Worm (Caenorhabditis elegans) whole organism, young adult: ENCODE measurements around the gene ifd-1.

Experiments
- B0261.1 ChIP-seq: sonication (generic microtip); optimal IDR thresholded peaks from 2 replicates; lab custom pipeline; 2016; ENCODE audit warnings: mild to moderate bottlenecking, missing genetic modification characterization, moderate library complexity, missing compliant biosample characterization
- C06A6.2 ChIP-seq: fragments of 200-800 bp; sonication (Bioruptor generic); conservative IDR thresholded peaks from 2 replicates; pipeline ENCODE4 v1.3.6; 2022; ENCODE audit warnings: missing genetic modification characterization, missing compliant biosample characterization
- F57A8.1 ChIP-seq: fragments of 200-800 bp; sonication (Bioruptor generic); optimal IDR thresholded peaks from 2 replicates; lab custom pipeline; 2018; ENCODE audit warnings: mild to moderate bottlenecking, missing genetic modification characterization, moderate library complexity, missing compliant biosample characterization
- K11D2.4 ChIP-seq: fragments of 200-800 bp; sonication (Bioruptor generic); IDR thresholded peaks from 2 replicates; pipeline ENCODE4 v1.3.6; 2022; ENCODE audit warnings: missing genetic modification reagents, missing genetic modification characterization, missing compliant biosample characterization
- Y53G8AR.9 ChIP-seq: fragments of 200-800 bp; sonication (Bioruptor generic); conservative IDR thresholded peaks from 2 replicates; pipeline ENCODE4 v1.3.6; 2022; ENCODE audit warnings: missing genetic modification reagents, missing genetic modification characterization, missing compliant biosample characterization
- athp-1 ChIP-seq: sonication (generic microtip); optimal IDR thresholded peaks from 2 replicates; lab custom pipeline; 2017; ENCODE audit warnings: mild to moderate bottlenecking, missing genetic modification characterization, missing compliant biosample characterization
- cebp-1 ChIP-seq, 2 experiments: fragments of 200-800 bp in 1 of 2; sonication (Bioruptor generic) in 1 of 2; sonication (generic microtip) in 1 of 2; IDR thresholded peaks in 1 of 2; optimal IDR thresholded peaks in 1 of 2; 2 replicates each; pipeline versions ENCODE4 v1.3.6 to Lab custom; 2017 to 2022; ENCODE audit warnings: missing compliant biosample characterization in 2 of 2, missing genetic modification characterization in 2 of 2, mild to moderate bottlenecking in 1 of 2, missing genetic modification reagents in 1 of 2, moderate library complexity in 1 of 2
- cebp-2 ChIP-seq: fragments of 200-800 bp; sonication (Bioruptor generic); IDR thresholded peaks from 2 replicates; pipeline ENCODE4 v1.3.6; 2022; ENCODE audit warnings: missing genetic modification characterization, missing compliant biosample characterization
- ceh-27 ChIP-seq: fragments of 200-800 bp; sonication (Bioruptor generic); optimal IDR thresholded peaks from 2 replicates; lab custom pipeline; 2018; ENCODE audit warnings: mild to moderate bottlenecking, missing genetic modification characterization, moderate library complexity, missing compliant biosample characterization
- ceh-58 ChIP-seq: fragments of 200-800 bp; sonication (Bioruptor generic); IDR thresholded peaks from 2 replicates; pipeline ENCODE4 v1.3.6; 2022; ENCODE audit warnings: missing genetic modification characterization, missing compliant biosample characterization
- ceh-91 ChIP-seq: fragments of 200-800 bp; sonication (Bioruptor generic); IDR thresholded peaks from 2 replicates; pipeline ENCODE4 v1.3.6; 2022; ENCODE audit warnings: missing genetic modification reagents, missing genetic modification characterization, missing compliant biosample characterization
- chd-7 ChIP-seq: sonication (generic microtip); optimal IDR thresholded peaks from 2 replicates; lab custom pipeline; 2016; ENCODE audit warnings: mild to moderate bottlenecking, missing genetic modification characterization, moderate library complexity, missing compliant biosample characterization
- die-1 ChIP-seq: sonication (generic microtip); optimal IDR thresholded peaks from 2 replicates; lab custom pipeline; 2016; ENCODE audit warnings: missing genotype, mild to moderate bottlenecking, missing genetic modification characterization, missing compliant biosample characterization
- dox-1 ChIP-seq: fragments of 200-800 bp; sonication (Bioruptor generic); IDR thresholded peaks from 2 replicates; pipeline ENCODE4 v1.3.6; 2022; ENCODE audit warnings: missing genetic modification reagents, missing genetic modification characterization, missing compliant biosample characterization
- egrh-3 ChIP-seq: fragments of 200-800 bp; sonication (Bioruptor generic); IDR thresholded peaks from 2 replicates; pipeline ENCODE4 v1.3.6; 2022; ENCODE audit warnings: missing genetic modification reagents, missing genetic modification characterization, missing compliant biosample characterization
- ekl-4 ChIP-seq: fragments of 200-800 bp; sonication (Bioruptor generic); IDR thresholded peaks from 2 replicates; pipeline ENCODE4 v1.3.6; 2022; ENCODE audit warnings: missing genetic modification reagents, missing genetic modification characterization, missing compliant biosample characterization
- ets-4 ChIP-seq: fragments of 200-800 bp; sonication (Bioruptor generic); optimal IDR thresholded peaks from 2 replicates; lab custom pipeline; 2018; ENCODE audit warnings: mild to moderate bottlenecking, missing genetic modification characterization, missing compliant biosample characterization
- gei-17 ChIP-seq: fragments of 200-800 bp; sonication (Bioruptor generic); optimal IDR thresholded peaks from 2 replicates; lab custom pipeline; 2018; ENCODE audit warnings: mild to moderate bottlenecking, missing genetic modification characterization, missing compliant biosample characterization
- hlh-26 ChIP-seq: fragments of 200-800 bp; sonication (Bioruptor generic); conservative IDR thresholded peaks from 2 replicates; pipeline ENCODE4 v1.3.6; 2022; ENCODE audit warnings: missing genetic modification reagents, missing genetic modification characterization, missing compliant biosample characterization
- hmg-20 ChIP-seq: fragments of 200-800 bp; sonication (Bioruptor generic); IDR thresholded peaks from 2 replicates; pipeline ENCODE4 v1.3.6; 2022; ENCODE audit warnings: missing genetic modification reagents, missing genetic modification characterization, missing compliant biosample characterization
- let-526 ChIP-seq: fragments of 200-800 bp; sonication (Bioruptor generic); IDR thresholded peaks from 2 replicates; pipeline ENCODE4 v1.3.6; 2022; ENCODE audit warnings: missing genetic modification reagents, missing genetic modification characterization, missing compliant biosample characterization
- lin-26 ChIP-seq: fragments of 200-800 bp; sonication (Bioruptor generic); IDR thresholded peaks from 2 replicates; pipeline ENCODE4 v1.3.6; 2022; ENCODE audit warnings: missing genetic modification reagents, missing genetic modification characterization, missing compliant biosample characterization
- lin-40 ChIP-seq: sonication (generic microtip); optimal IDR thresholded peaks from 2 replicates; lab custom pipeline; 2016; ENCODE audit warnings: missing genetic modification characterization, mild to moderate bottlenecking, missing compliant biosample characterization, missing genotype, missing genetic modification reagents
- lin-54 ChIP-seq: fragments of 200-800 bp; sonication (Bioruptor generic); optimal IDR thresholded peaks from 2 replicates; lab custom pipeline; 2018; ENCODE audit warnings: mild to moderate bottlenecking, missing genetic modification characterization, missing compliant biosample characterization
- lsl-1 ChIP-seq: fragments of 200-800 bp; sonication (Bioruptor generic); optimal IDR thresholded peaks from 2 replicates; lab custom pipeline; 2018; ENCODE audit warnings: mild to moderate bottlenecking, missing genetic modification characterization, moderate library complexity, missing compliant biosample characterization
- madf-10 ChIP-seq: sonication (generic microtip); optimal IDR thresholded peaks from 2 replicates; lab custom pipeline; 2016; ENCODE audit warnings: mild to moderate bottlenecking, missing genetic modification characterization, missing compliant biosample characterization
- madf-3 ChIP-seq: fragments of 200-800 bp; sonication (Bioruptor generic); IDR thresholded peaks from 2 replicates; pipeline ENCODE4 v1.3.6; 2022; ENCODE audit warnings: missing genetic modification reagents, missing genetic modification characterization, missing compliant biosample characterization
- madf-6 ChIP-seq: fragments of 200-800 bp; sonication (Bioruptor generic); IDR thresholded peaks from 2 replicates; pipeline ENCODE4 v1.3.6; 2022; ENCODE audit warnings: missing genetic modification reagents, missing genetic modification characterization, missing compliant biosample characterization
- madf-8 ChIP-seq: fragments of 200-800 bp; sonication (Bioruptor generic); conservative IDR thresholded peaks from 2 replicates; pipeline ENCODE4 v1.3.6; 2022; ENCODE audit warnings: missing genetic modification reagents, missing genetic modification characterization, missing compliant biosample characterization
- mcd-1 ChIP-seq: fragments of 200-800 bp; sonication (Bioruptor generic); IDR thresholded peaks from 2 replicates; pipeline ENCODE4 v1.3.6; 2022; ENCODE audit warnings: missing genetic modification reagents, missing genetic modification characterization, missing compliant biosample characterization
- mel-28 ChIP-seq: sonication (generic microtip); optimal IDR thresholded peaks from 2 replicates; lab custom pipeline; 2016; ENCODE audit warnings: borderline replicate concordance, mild to moderate bottlenecking, missing genetic modification characterization, missing compliant biosample characterization
- nfya-2 ChIP-seq: fragments of 200-800 bp; sonication (Bioruptor generic); IDR thresholded peaks from 2 replicates; pipeline ENCODE4 v1.3.6; 2022; ENCODE audit warnings: missing genetic modification reagents, missing genetic modification characterization, missing compliant biosample characterization
- nhr-120 ChIP-seq: fragments of 200-800 bp; sonication (Bioruptor generic); IDR thresholded peaks from 2 replicates; pipeline ENCODE4 v1.3.6; 2022; ENCODE audit warnings: missing genetic modification characterization, missing compliant biosample characterization
- pbrm-1 ChIP-seq: fragments of 200-800 bp; sonication (Bioruptor generic); IDR thresholded peaks from 2 replicates; pipeline ENCODE4 v1.3.6; 2022; ENCODE audit warnings: missing genetic modification reagents, missing genetic modification characterization, missing compliant biosample characterization
- rcor-1 ChIP-seq: fragments of 200-800 bp; sonication (Bioruptor generic); IDR thresholded peaks from 2 replicates; pipeline ENCODE4 v1.3.6; 2022; ENCODE audit warnings: missing genetic modification reagents, missing genetic modification characterization, missing compliant biosample characterization
- rec-8 ChIP-seq, 2 experiments: sonication (generic microtip); optimal IDR thresholded peaks; 2 replicates each; lab custom pipeline; 2016; ENCODE audit warnings: mild to moderate bottlenecking in 2 of 2, missing genetic modification characterization in 2 of 2, missing genetic modification reagents in 2 of 2, missing genotype in 2 of 2, missing biosample characterization in 1 of 2, missing compliant biosample characterization in 1 of 2, moderate library complexity in 1 of 2
- rpc-1 ChIP-seq, 2 experiments: fragments of 150-350 bp in 1 of 2; sonication (generic microtip) in 1 of 2; optimal IDR thresholded peaks; 2 replicates each; lab custom pipeline; 2014 to 2018; ENCODE audit warnings: missing biosample characterization in 1 of 2, missing genetic modification characterization in 1 of 2, missing genetic modification reagents in 1 of 2, missing genotype in 1 of 2
- sea-2 ChIP-seq: fragments of 200-800 bp; sonication (Bioruptor generic); IDR thresholded peaks from 2 replicates; pipeline ENCODE4 v1.3.6; 2022; ENCODE audit warnings: missing genetic modification characterization, missing compliant biosample characterization
- snpc-1.1 ChIP-seq: sonication (generic microtip); optimal IDR thresholded peaks from 2 replicates; lab custom pipeline; 2017; ENCODE audit warnings: missing genetic modification characterization, mild to moderate bottlenecking, missing compliant biosample characterization, antibody characterized with exemption, moderate library complexity, missing genotype, missing genetic modification reagents; ENCODE audit not compliant: insufficient read depth
- snpc-4 ChIP-seq, 5 experiments: fragments of 150-350 bp in 1 of 5; sonication (generic microtip) in 4 of 5; optimal IDR thresholded peaks; 2 replicates each; lab custom pipeline; 2014 to 2018; ENCODE audit warnings: missing genetic modification characterization in 5 of 5, missing biosample characterization in 3 of 5, antibody characterized with exemption in 2 of 5, mild to moderate bottlenecking in 2 of 5, missing compliant biosample characterization in 2 of 5, missing genotype in 2 of 5, moderate library complexity in 2 of 5, missing genetic modification reagents in 1 of 5
- tlf-1 ChIP-seq: fragments of 200-800 bp; sonication (Bioruptor generic); optimal IDR thresholded peaks from 2 replicates; lab custom pipeline; 2018; ENCODE audit warnings: mild to moderate bottlenecking, missing genetic modification characterization, missing compliant biosample characterization
- zfh-2 ChIP-seq: fragments of 200-800 bp; sonication (Bioruptor generic); conservative IDR thresholded peaks from 2 replicates; pipeline ENCODE4 v1.3.6; 2022; ENCODE audit warnings: missing genetic modification reagents, missing genetic modification characterization, missing compliant biosample characterization
- ztf-22 ChIP-seq: fragments of 200-800 bp; sonication (Bioruptor generic); optimal IDR thresholded peaks from 2 replicates; lab custom pipeline; 2018; ENCODE audit warnings: mild to moderate bottlenecking, missing genetic modification characterization, moderate library complexity, missing compliant biosample characterization
- ztf-28 ChIP-seq: fragments of 200-800 bp; sonication (Bioruptor generic); IDR thresholded peaks from 2 replicates; pipeline ENCODE4 v1.3.6; 2022; ENCODE audit warnings: missing genetic modification reagents, missing genetic modification characterization, missing compliant biosample characterization

ifd-1 gene

DNA sequence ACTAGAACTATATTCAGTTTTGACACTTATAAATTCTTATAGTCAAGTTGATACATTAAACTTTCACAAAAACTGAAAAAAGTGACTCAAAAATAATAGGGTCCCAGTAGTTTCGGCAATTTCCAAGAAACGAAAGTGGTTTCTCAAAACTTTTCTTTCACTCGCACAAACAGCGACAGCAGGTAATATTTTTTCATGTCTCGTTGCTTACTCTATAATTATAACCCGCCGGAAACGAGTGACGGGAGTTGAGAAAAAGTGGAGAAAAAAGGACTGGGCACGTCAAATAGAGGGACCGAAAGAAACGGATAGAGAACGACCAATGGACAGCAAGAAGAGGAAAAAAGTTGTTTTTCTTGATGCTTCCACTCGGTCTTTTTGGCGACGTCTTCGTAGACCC lies 24.3 kb downstream of the ifd-1 start:
- TF ChIP-seq K11D2.4 (no peak), ekl-4 (GFP tag; lab: Robert Waterston, UW) (no peak), nhr-120 (GFP tag; lab: Robert Waterston, UW) (no peak), athp-1 (tag; lab: Kevin White, UChicago) (no peak), lin-40 (no peak), lsl-1 (GFP tag; lab: Kevin White, UChicago) (no peak), madf-6 (no peak), C06A6.2 (GFP tag; lab: Robert Waterston, UW) (no peak), zfh-2 (no peak), dox-1 (no peak), snpc-4 (GFP tag; optimal IDR thresholded peaks at IDR 0.05; lab: Kevin White, UChicago) (no peak), snpc-4 (tag; optimal IDR thresholded peaks at IDR 0.05; lab: Kevin White, UChicago) (no peak), chd-7 (tag; lab: Kevin White, UChicago) (no peak), rcor-1 (GFP tag; lab: Robert Waterston, UW) (no peak), hlh-26 (GFP tag; lab: Robert Waterston, UW) (no peak), sea-2 (GFP tag; lab: Robert Waterston, UW) (no peak), die-1 (tag; lab: Kevin White, UChicago) (no peak), egrh-3 (GFP tag; lab: Robert Waterston, UW) (no peak), lin-26 (GFP tag; lab: Robert Waterston, UW) (no peak), ets-4 (GFP tag; lab: Kevin White, UChicago) (no peak)

DNA sequence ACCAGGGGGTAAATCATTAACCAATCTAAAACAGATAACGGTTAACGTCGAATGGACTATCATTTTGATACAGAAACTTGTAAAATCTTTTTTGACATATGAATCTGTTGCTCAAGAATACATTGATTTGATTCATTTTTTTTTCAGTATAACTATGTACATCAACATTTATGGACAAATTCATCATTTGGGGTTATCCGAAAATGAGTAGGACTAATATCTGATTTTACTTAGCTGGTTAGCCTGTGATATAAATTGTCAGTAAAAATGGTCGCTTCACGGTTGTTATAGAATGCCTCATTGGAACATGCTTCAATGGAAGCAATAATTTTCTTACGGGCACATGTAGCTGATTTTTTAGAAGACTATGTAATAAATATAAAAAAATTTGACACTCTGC lies 26.6 kb downstream of the ifd-1 start:
- no peak for TF ChIP-seq hmg-20
- TF ChIP-seq nfya-2 (GFP tag; lab: Robert Waterston, UW) = no peak
- no peak for TF ChIP-seq madf-3 (GFP tag; lab: Robert Waterston, UW)
- no peak for TF ChIP-seq ceh-91 (GFP tag; lab: Robert Waterston, UW)
- no peak for TF ChIP-seq mel-28
- no peak for TF ChIP-seq egrh-3 (GFP tag; lab: Robert Waterston, UW)
- no peak for TF ChIP-seq pbrm-1 (GFP tag; lab: Robert Waterston, UW)
- no peak for TF ChIP-seq B0261.1 (tag; lab: Kevin White, UChicago)
- TF ChIP-seq mcd-1 = no peak
- TF ChIP-seq cebp-2 (GFP tag; lab: Robert Waterston, UW) = no peak
- no peak for TF ChIP-seq let-526
- no peak for TF ChIP-seq die-1 (tag; lab: Kevin White, UChicago)
- TF ChIP-seq ceh-58 (GFP tag; lab: Robert Waterston, UW) = no peak
- no peak for TF ChIP-seq madf-10
- TF ChIP-seq tlf-1 (GFP tag; lab: Kevin White, UChicago) = no peak
- no peak for TF ChIP-seq ztf-28 (GFP tag; lab: Robert Waterston, UW)
- TF ChIP-seq snpc-1.1 = no peak
- no peak for TF ChIP-seq madf-8 (GFP tag; lab: Robert Waterston, UW)
- TF ChIP-seq F57A8.1 (GFP tag; lab: Kevin White, UChicago) = no peak

DNA sequence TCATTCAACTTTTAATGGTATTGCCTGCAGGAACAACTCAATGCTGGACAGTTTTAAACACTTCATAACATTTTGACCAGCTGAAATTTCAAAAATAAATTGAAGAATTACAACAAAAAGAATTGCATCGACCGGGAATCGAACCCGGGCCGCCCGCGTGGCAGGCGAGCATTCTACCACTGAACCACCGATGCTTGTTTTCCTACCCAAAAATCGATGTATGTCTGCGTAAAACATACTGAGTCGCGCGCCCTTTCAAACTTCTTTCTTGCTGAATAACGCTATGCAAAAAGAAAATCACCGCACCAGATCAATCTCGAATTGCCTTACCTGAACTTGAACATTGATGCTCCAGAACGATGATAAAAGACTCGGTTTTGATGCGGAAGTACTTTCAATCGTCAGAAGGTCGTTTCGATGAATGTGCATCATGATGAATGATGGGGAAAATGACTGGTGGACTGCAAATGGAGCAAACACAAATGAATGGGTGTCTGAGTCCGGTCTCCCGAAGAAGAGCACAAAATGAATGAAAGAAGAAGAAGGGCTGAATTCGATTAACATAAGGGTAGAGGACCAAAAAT lies 27.5 kb downstream of the ifd-1 start, which contains the start of gene R04E5.7:
R04E5.7 (minus strand) TSS at position 564 of the 584 bp plus-strand sequence.
- TF ChIP-seq ceh-27 = peak; percentile 63
- TF ChIP-seq lin-40 = peak; percentile 19
- 0 out of 2 replicates have a peak, but pooled peaks have one; percentile 38 for TF ChIP-seq cebp-1 (GFP tag; IDR thresholded peaks at IDR 0.05; lab: Robert Waterston, UW)
- TF ChIP-seq cebp-1 (tag; optimal IDR thresholded peaks at IDR 0.05; lab: Kevin White, UChicago) = peak; percentile 37
- TF ChIP-seq egrh-3 (GFP tag; lab: Robert Waterston, UW) = no peak
- peak; percentile 73 for TF ChIP-seq rpc-1 (optimal IDR thresholded peaks at IDR 0.05; lab: Kevin White, UChicago)
- TF ChIP-seq rpc-1 (tag; optimal IDR thresholded peaks at IDR 0.05; lab: Kevin White, UChicago) = peak; percentile 79
- TF ChIP-seq gei-17 (GFP tag; lab: Kevin White, UChicago) = no peak
- TF ChIP-seq chd-7 (tag; lab: Kevin White, UChicago) = peak; percentile 47
- TF ChIP-seq F57A8.1 (GFP tag; lab: Kevin White, UChicago) = no peak
- TF ChIP-seq ztf-22 = no peak
- peak; percentile 66; the same call in 1 of the 2 replicates for TF ChIP-seq dox-1
- TF ChIP-seq madf-10 = no peak
- TF ChIP-seq rec-8 (tag; optimal IDR thresholded peaks at IDR 0.05; lab: Kevin White, UChicago) = peak in 1 of 2 experiments; percentile 1
- peak; percentile 7 for TF ChIP-seq lin-54 (GFP tag; lab: Kevin White, UChicago)
- no peak for TF ChIP-seq Y53G8AR.9
- TF ChIP-seq ekl-4 (GFP tag; lab: Robert Waterston, UW) = peak; percentile 58
